Fruit fly (Drosophila melanogaster) whole organism, embryonic: Measurements from ENCODE around the gene sws.

Experiments used
- Asciz ChIP-seq: fragments of 200-800 bp; sonication (Bioruptor generic); optimal IDR thresholded peaks from 2 replicates; lab custom pipeline; 2017; ENCODE audit warnings: missing biosample characterization, mild to moderate bottlenecking, missing genetic modification characterization, missing genetic modification reagents
- Atf3 ChIP-seq: fragments of 200-800 bp; sonication (Bioruptor generic); optimal IDR thresholded peaks from 3 replicates; lab custom pipeline; 2016; ENCODE audit warnings: missing biosample characterization, missing genetic modification characterization
- BEAF-32 ChIP-seq: fragments of 200-800 bp; sonication (Bioruptor generic); optimal IDR thresholded peaks from 3 replicates; lab custom pipeline; 2017; ENCODE audit warnings: missing biosample characterization, missing genetic modification characterization, mild to moderate bottlenecking, moderate library complexity, missing genetic modification reagents
- CG11085 ChIP-seq: fragments of 200-800 bp; sonication (Bioruptor generic); IDR thresholded peaks from 2 replicates; pipeline ENCODE4 v1.3.6; 2022; ENCODE audit warnings: missing biosample characterization, missing genetic modification characterization
- CG12219 ChIP-seq: fragments of 200-800 bp; sonication (Bioruptor generic); optimal IDR thresholded peaks from 3 replicates; lab custom pipeline; 2018; ENCODE audit warnings: missing biosample characterization, mild to moderate bottlenecking, missing genetic modification characterization
- CG17186 ChIP-seq: fragments of 200-800 bp; sonication (Bioruptor generic); optimal IDR thresholded peaks from 3 replicates; lab custom pipeline; 2017; ENCODE audit warnings: missing biosample characterization, missing genetic modification reagents, missing genetic modification characterization
- CG1792 ChIP-seq: fragments of 200-800 bp; sonication (Bioruptor generic); optimal IDR thresholded peaks from 2 replicates; lab custom pipeline; 2016; ENCODE audit warnings: missing biosample characterization, missing genetic modification characterization
- CG18262 ChIP-seq: fragments of 200-800 bp; optimal IDR thresholded peaks from 3 replicates; lab custom pipeline; 2019; ENCODE audit warnings: missing biosample characterization, mild to moderate bottlenecking, missing genetic modification characterization, moderate library complexity
- CG18619 ChIP-seq: fragments of 200-800 bp; sonication (Bioruptor generic); optimal IDR thresholded peaks from 3 replicates; lab custom pipeline; 2017; ENCODE audit warnings: missing biosample characterization, mild to moderate bottlenecking, missing genetic modification characterization
- CG31388 ChIP-seq: fragments of 200-800 bp; sonication (Bioruptor generic); optimal IDR thresholded peaks from 2 replicates; lab custom pipeline; 2016; ENCODE audit warnings: missing biosample characterization, missing genetic modification characterization
- CG3281 ChIP-seq: fragments of 200-800 bp; sonication (Bioruptor generic); optimal IDR thresholded peaks from 3 replicates; lab custom pipeline; 2017; ENCODE audit warnings: missing biosample characterization, mild to moderate bottlenecking, missing genetic modification characterization
- CG33557 ChIP-seq: fragments of 200-800 bp; sonication (Bioruptor generic); optimal IDR thresholded peaks from 2 replicates; lab custom pipeline; 2019; ENCODE audit warnings: missing biosample characterization, mild to moderate bottlenecking, missing genetic modification characterization, moderate library complexity
- CG34422 ChIP-seq: fragments of 200-800 bp; sonication (Bioruptor generic); IDR thresholded peaks from 3 replicates; pipeline ENCODE4 v1.3.6; 2022; ENCODE audit warnings: missing biosample characterization, missing genetic modification characterization
- CG4328 ChIP-seq: fragments of 200-800 bp; sonication (Bioruptor generic); optimal IDR thresholded peaks from 3 replicates; lab custom pipeline; 2017; ENCODE audit warnings: missing biosample characterization, missing genetic modification reagents, missing genetic modification characterization
- CG4707 ChIP-seq: fragments of 200-800 bp; sonication (Bioruptor generic); optimal IDR thresholded peaks from 2 replicates; lab custom pipeline; 2018; ENCODE audit warnings: missing biosample characterization, mild to moderate bottlenecking, missing genetic modification characterization, moderate library complexity
- CG5953 ChIP-seq: fragments of 200-800 bp; sonication (Bioruptor generic); IDR thresholded peaks from 2 replicates; pipeline ENCODE4 v1.3.6; 2022; ENCODE audit warnings: missing biosample characterization, missing genetic modification characterization
- CG6683 ChIP-seq: fragments of 200-800 bp; sonication (Bioruptor generic); optimal IDR thresholded peaks from 2 replicates; lab custom pipeline; 2017; ENCODE audit warnings: missing biosample characterization, mild to moderate bottlenecking, missing genetic modification characterization, missing genetic modification reagents
- CG7963 ChIP-seq: fragments of 200-800 bp; sonication (Bioruptor generic); IDR thresholded peaks from 3 replicates; pipeline ENCODE4 v1.3.6; 2022; ENCODE audit warnings: missing biosample characterization, missing genetic modification characterization; ENCODE audit not compliant: partially characterized antibody
- CG8089 ChIP-seq: fragments of 200-800 bp; sonication (Bioruptor generic); optimal IDR thresholded peaks from 3 replicates; lab custom pipeline; 2016; ENCODE audit warnings: missing biosample characterization, missing genetic modification characterization
- Deaf1 ChIP-seq: fragments of 200-800 bp; optimal IDR thresholded peaks from 3 replicates; lab custom pipeline; 2019; ENCODE audit warnings: missing biosample characterization, mild to moderate bottlenecking, missing genetic modification characterization, moderate library complexity
- Doc3 ChIP-seq: fragments of 200-800 bp; sonication (Bioruptor generic); IDR thresholded peaks from 3 replicates; pipeline ENCODE4 v1.3.6; 2022; ENCODE audit warnings: missing biosample characterization, missing genetic modification characterization; ENCODE audit not compliant: partially characterized antibody
- Dref ChIP-seq: fragments of 200-800 bp; sonication (Bioruptor generic); IDR thresholded peaks from 2 replicates; pipeline ENCODE4 v1.3.6; 2022; ENCODE audit warnings: missing biosample characterization, missing genetic modification characterization
- Drgx ChIP-seq: fragments of 200-800 bp; sonication (Bioruptor generic); IDR thresholded peaks from 2 replicates; pipeline ENCODE4 v1.3.6; 2022; ENCODE audit warnings: missing biosample characterization, missing genetic modification characterization
- Eip74EF ChIP-seq, 2 experiments: fragments of 200-800 bp in 1 of 2; fragments of >200 bp in 1 of 2; sonication (Bioruptor generic) in 1 of 2; optimal IDR thresholded peaks; 2 replicates each; lab custom pipeline; 2017 to 2019; ENCODE audit warnings: missing biosample characterization in 2 of 2, missing genetic modification characterization in 2 of 2, mild to moderate bottlenecking in 1 of 2, moderate library complexity in 1 of 2
- H15 ChIP-seq: fragments of 200-800 bp; sonication (Bioruptor generic); IDR thresholded peaks from 3 replicates; pipeline ENCODE4 v1.3.6; 2022; ENCODE audit warnings: missing biosample characterization, missing genetic modification characterization
- Nf-YA ChIP-seq: fragments of 200-800 bp; sonication (Bioruptor generic); IDR thresholded peaks from 2 replicates; pipeline ENCODE4 v1.3.6; 2022; ENCODE audit warnings: missing biosample characterization, missing genetic modification characterization
- Sox100B ChIP-seq: fragments of 200-800 bp; sonication (Bioruptor generic); optimal IDR thresholded peaks from 3 replicates; lab custom pipeline; 2018; ENCODE audit warnings: missing biosample characterization, mild to moderate bottlenecking, missing genetic modification characterization
- ara ChIP-seq: fragments of 200-800 bp; sonication (Bioruptor generic); IDR thresholded peaks from 2 replicates; pipeline ENCODE4 v1.3.6; 2022; ENCODE audit warnings: missing biosample characterization, missing genetic modification characterization
- br ChIP-seq: fragments of >200 bp; optimal IDR thresholded peaks from 2 replicates; lab custom pipeline; 2017
- bsh ChIP-seq, 2 experiments: fragments of 200-800 bp; sonication (Bioruptor generic); optimal IDR thresholded peaks; 2 replicates each; lab custom pipeline; 2017 to 2018; ENCODE audit warnings: mild to moderate bottlenecking in 2 of 2, missing biosample characterization in 2 of 2, missing genetic modification characterization in 2 of 2, moderate library complexity in 1 of 2
- btn ChIP-seq: fragments of 200-800 bp; sonication (Bioruptor generic); optimal IDR thresholded peaks from 2 replicates; lab custom pipeline; 2016; ENCODE audit warnings: missing biosample characterization, missing genetic modification characterization
- chm ChIP-seq: fragments of 200-800 bp; sonication (Bioruptor generic); IDR thresholded peaks from 2 replicates; pipeline ENCODE4 v1.3.6; 2022; ENCODE audit warnings: missing biosample characterization, missing genetic modification characterization
- crc ChIP-seq: fragments of 200-800 bp; sonication (Bioruptor generic); optimal IDR thresholded peaks from 2 replicates; lab custom pipeline; 2016; ENCODE audit warnings: missing biosample characterization, missing genetic modification characterization
- da ChIP-seq: fragments of 200-800 bp; sonication (Bioruptor generic); optimal IDR thresholded peaks from 2 replicates; lab custom pipeline; 2016; ENCODE audit warnings: missing biosample characterization, missing genetic modification characterization
- dati ChIP-seq: fragments of 200-800 bp; sonication (Bioruptor generic); IDR thresholded peaks from 2 replicates; pipeline ENCODE4 v1.3.6; 2022; ENCODE audit warnings: missing biosample characterization, missing genetic modification characterization
- ewg ChIP-seq: fragments of 200-800 bp; sonication (Bioruptor generic); optimal IDR thresholded peaks from 3 replicates; lab custom pipeline; 2017; ENCODE audit warnings: mild to moderate bottlenecking, missing biosample characterization, missing genetic modification reagents, missing genetic modification characterization
- h ChIP-seq: fragments of >200 bp; optimal IDR thresholded peaks from 2 replicates; lab custom pipeline; 2017
- her ChIP-seq: fragments of 200-800 bp; sonication (Bioruptor generic); optimal IDR thresholded peaks from 2 replicates; lab custom pipeline; 2016; ENCODE audit warnings: missing biosample characterization, missing genetic modification characterization
- jing ChIP-seq: fragments of 200-800 bp; sonication (Bioruptor generic); optimal IDR thresholded peaks from 2 replicates; lab custom pipeline; 2018; ENCODE audit warnings: missing biosample characterization, mild to moderate bottlenecking, missing genetic modification characterization
- otp ChIP-seq: fragments of 200-800 bp; sonication (Bioruptor generic); IDR thresholded peaks from 3 replicates; pipeline ENCODE4, ENCODE4 v1.3.6; 2022; ENCODE audit warnings: missing biosample characterization, missing genetic modification characterization
- pb ChIP-seq: fragments of 200-800 bp; sonication (Bioruptor generic); optimal IDR thresholded peaks from 3 replicates; lab custom pipeline; 2016; ENCODE audit warnings: missing biosample characterization, missing genetic modification characterization
- pfk ChIP-seq: fragments of 200-800 bp; sonication (Bioruptor generic); optimal IDR thresholded peaks from 2 replicates; lab custom pipeline; 2018; ENCODE audit warnings: missing biosample characterization, mild to moderate bottlenecking, missing genetic modification characterization, moderate library complexity
- ro ChIP-seq: fragments of 200-800 bp; sonication (Bioruptor generic); IDR thresholded peaks from 2 replicates; pipeline ENCODE4 v1.3.6; 2022; ENCODE audit warnings: missing biosample characterization, missing genetic modification characterization
- row ChIP-seq: fragments of 200-800 bp; sonication (Bioruptor generic); IDR thresholded peaks from 3 replicates; pipeline ENCODE4 v1.3.6; 2022; ENCODE audit warnings: missing biosample characterization, missing genetic modification characterization
- schlank ChIP-seq: fragments of 200-800 bp; sonication (Bioruptor generic); optimal IDR thresholded peaks from 2 replicates; lab custom pipeline; 2018; ENCODE audit warnings: missing biosample characterization, mild to moderate bottlenecking, missing genetic modification characterization
- ssp ChIP-seq: fragments of 200-800 bp; sonication (Bioruptor generic); IDR thresholded peaks from 2 replicates; pipeline ENCODE4 v1.3.6; 2022; ENCODE audit warnings: missing biosample characterization, missing genetic modification characterization
- stwl ChIP-seq: fragments of 200-800 bp; sonication (Bioruptor generic); optimal IDR thresholded peaks from 3 replicates; lab custom pipeline; 2018; ENCODE audit warnings: missing biosample characterization, mild to moderate bottlenecking, missing genetic modification characterization, moderate library complexity
- tup ChIP-seq: fragments of 200-800 bp; sonication (Bioruptor generic); optimal IDR thresholded peaks from 2 replicates; lab custom pipeline; 2016; ENCODE audit warnings: missing biosample characterization, mild to moderate bottlenecking, missing genetic modification characterization, moderate library complexity
- z ChIP-seq: fragments of 200-800 bp; sonication (Bioruptor generic); IDR thresholded peaks from 3 replicates; pipeline ENCODE4 v1.3.6; 2022; ENCODE audit warnings: missing biosample characterization, missing genetic modification characterization

sws gene

dm6 chrX:7933210-7933915, 34.7 kb downstream of the sws start, which contains the start of the genes Dhdds and RpS14a (continued):
- peak; percentile 73 for TF ChIP-seq Dref (GFP tag; lab: Robert Waterston, UW)
- TF ChIP-seq CG5953 (GFP tag; lab: Robert Waterston, UW) = no peak
- TF ChIP-seq CG4707 (GFP tag; lab: Kevin White, UChicago) = peak; percentile 38
- peak; percentile 12 for TF ChIP-seq her (GFP tag; lab: Kevin White, UChicago)
- TF ChIP-seq Drgx (GFP tag; lab: Robert Waterston, UW) = no peak
- no peak for TF ChIP-seq CG31388
- TF ChIP-seq h (lab: Kevin White, UChicago) = no peak
- TF ChIP-seq br (lab: Kevin White, UChicago) = no peak
- TF ChIP-seq Atf3 (GFP tag; lab: Kevin White, UChicago) = peak; percentile 1
- TF ChIP-seq chm (GFP tag; lab: Robert Waterston, UW) = no peak; the same call in 1 of the 2 replicates
- TF ChIP-seq CG11085 (GFP tag; lab: Robert Waterston, UW) = no peak
- peak; percentile 54 for TF ChIP-seq CG18262
- 0 out of 2 replicates have a peak, but pooled peaks have one; percentile 17 for TF ChIP-seq Nf-YA
- TF ChIP-seq ewg = peak; percentile 44
- 0 out of 3 replicates have a peak, but pooled peaks have one; percentile 54 for TF ChIP-seq H15 (GFP tag; lab: Robert Waterston, UW)
- TF ChIP-seq dati (GFP tag; lab: Robert Waterston, UW) = no peak
- TF ChIP-seq pb (GFP tag; lab: Kevin White, UChicago) = peak; percentile 31
- TF ChIP-seq CG17186 (GFP tag; lab: Kevin White, UChicago) = peak; percentile 61
- TF ChIP-seq CG1792 = no peak
- peak; percentile 28 for TF ChIP-seq CG12219 (GFP tag; lab: Kevin White, UChicago)
- TF ChIP-seq CG33557 (GFP tag; lab: Kevin White, UChicago) = peak; percentile 63
- TF ChIP-seq otp (GFP tag; lab: Robert Waterston, UW) = peak; percentile 39; the same call in 1 of the 3 replicates
- TF ChIP-seq ssp (GFP tag; lab: Robert Waterston, UW) = no peak
- TF ChIP-seq CG7963 = peak; percentile 44; the same call in 1 of the 3 replicates
- peak; percentile 62 for TF ChIP-seq CG3281 (GFP tag; lab: Kevin White, UChicago)
- peak; percentile 74 for TF ChIP-seq CG4328 (GFP tag; lab: Kevin White, UChicago)
- TF ChIP-seq schlank (tag; lab: Kevin White, UChicago) = no peak
- TF ChIP-seq Asciz = peak; percentile 43
- TF ChIP-seq Sox100B = peak; percentile 81
- peak; percentile 23; the same call in 1 of the 3 replicates for TF ChIP-seq CG34422 (GFP tag; lab: Robert Waterston, UW)
- peak; percentile 73 for TF ChIP-seq CG18619
- TF ChIP-seq CG8089 (GFP tag; lab: Kevin White, UChicago) = peak; percentile 11
- TF ChIP-seq stwl (tag; lab: Kevin White, UChicago) = no peak
- no peak for TF ChIP-seq CG6683 (GFP tag; lab: Kevin White, UChicago)
- no peak for TF ChIP-seq ro (GFP tag; lab: Robert Waterston, UW)
- peak; percentile 27 for TF ChIP-seq tup (GFP tag; lab: Kevin White, UChicago)
- TF ChIP-seq crc (GFP tag; lab: Kevin White, UChicago) = no peak
- no peak for TF ChIP-seq Deaf1 (tag; lab: Kevin White, UChicago)
- peak; percentile 69; the same call in 2 of the 3 replicates for TF ChIP-seq Doc3 (GFP tag; lab: Robert Waterston, UW)
- TF ChIP-seq Eip74EF (GFP tag; optimal IDR thresholded peaks at IDR 0.05; lab: Kevin White, UChicago) = peak in 1 of 2 experiments; percentile 34
- TF ChIP-seq ara (GFP tag; lab: Robert Waterston, UW) = no peak
- peak; percentile 41 for TF ChIP-seq pfk (GFP tag; lab: Kevin White, UChicago)
- no peak for TF ChIP-seq z (GFP tag; lab: Robert Waterston, UW)
- TF ChIP-seq row (GFP tag; lab: Robert Waterston, UW) = peak; percentile 15; the same call in 1 of the 3 replicates
- TF ChIP-seq btn (GFP tag; lab: Kevin White, UChicago) = no peak
- TF ChIP-seq BEAF-32 (GFP tag; lab: Kevin White, UChicago) = peak; percentile 98
- TF ChIP-seq da (GFP tag; lab: Kevin White, UChicago) = no peak
- TF ChIP-seq bsh (GFP tag; optimal IDR thresholded peaks at IDR 0.05; lab: Kevin White, UChicago) = peak in 1 of 2 experiments; percentile 25
- no peak for TF ChIP-seq jing (GFP tag; lab: Kevin White, UChicago)
